Fruit fly (Drosophila melanogaster): Measurements from ENCODE around the gene CG9444.

DNA sequence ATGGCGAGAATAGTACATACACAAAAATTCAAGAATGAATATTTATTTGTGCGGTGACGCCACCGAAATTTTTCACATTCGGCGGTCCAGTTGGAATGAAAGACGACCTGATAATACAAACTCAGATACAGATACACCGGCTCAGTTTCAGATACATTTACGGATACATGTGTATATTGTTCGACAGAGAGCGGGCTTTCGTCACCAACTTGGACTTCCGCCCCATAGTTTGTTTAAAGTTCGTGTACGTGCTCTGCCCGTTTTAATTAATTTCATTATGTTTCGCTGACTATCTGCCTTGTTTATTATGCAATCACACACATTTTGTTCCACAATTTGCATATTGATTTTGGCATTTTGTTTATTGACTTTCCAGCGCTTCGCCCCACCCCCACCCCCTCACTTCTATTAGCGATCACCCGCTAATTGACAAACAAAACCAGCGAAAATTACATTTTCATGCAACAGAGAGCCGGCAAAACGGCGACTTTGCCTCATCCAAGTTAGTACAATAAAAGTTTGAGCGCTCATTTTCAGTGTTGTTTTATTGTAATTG is 17.2 kb upstream of the CG9444 start:
- TF ChIP-seq Gug (GFP tag; IDR thresholded peaks at IDR 0.05), result no peak
- TF ChIP-seq acj6 (GFP tag; optimal IDR thresholded peaks at IDR 0.05), result no peak
- no peak for TF ChIP-seq CG32006 (GFP tag; optimal IDR thresholded peaks at IDR 0.05)
- TF ChIP-seq topi (GFP tag; optimal IDR thresholded peaks at IDR 0.05), result no peak
- TF ChIP-seq Sox102F (GFP tag; optimal IDR thresholded peaks at IDR 0.05), result no peak
- TF ChIP-seq CG4318 (GFP tag; optimal IDR thresholded peaks at IDR 0.05), result no peak
- TF ChIP-seq lz (GFP tag; optimal IDR thresholded peaks at IDR 0.05), result no peak
- TF ChIP-seq Hr39 (GFP tag; optimal IDR thresholded peaks at IDR 0.05), result no peak
- TF ChIP-seq CG11294 (GFP tag; IDR thresholded peaks at IDR 0.05), result no peak
- TF ChIP-seq Met (GFP tag; optimal IDR thresholded peaks at IDR 0.05), result peak; percentile 3
